Fruit fly (Drosophila melanogaster) whole organism, pupa: ENCODE measurements around the gene CG11436.

ENCODE experiments used
- CG15710 ChIP-seq: fragments of 200-800 bp; sonication (Bioruptor generic); optimal IDR thresholded peaks from 2 replicates; lab custom pipeline; 2018; ENCODE audit warnings: missing biosample characterization, mild to moderate bottlenecking, missing genetic modification characterization, moderate library complexity
- CG32121 ChIP-seq: fragments of 200-800 bp; sonication (Bioruptor generic); IDR thresholded peaks from 2 replicates; pipeline ENCODE4 v1.3.6; 2022; ENCODE audit warnings: missing biosample characterization, missing genetic modification characterization
- CG9948 ChIP-seq: fragments of 200-800 bp; sonication (Bioruptor generic); optimal IDR thresholded peaks from 2 replicates; lab custom pipeline; 2018; ENCODE audit warnings: missing biosample characterization, mild to moderate bottlenecking, missing genetic modification characterization, moderate library complexity
- Pif1B ChIP-seq: fragments of 200-800 bp; sonication (Bioruptor generic); optimal IDR thresholded peaks from 3 replicates; lab custom pipeline; 2016; ENCODE audit warnings: missing biosample characterization, missing genetic modification characterization
- gl ChIP-seq: fragments of 200-800 bp; sonication (Bioruptor generic); optimal IDR thresholded peaks from 2 replicates; lab custom pipeline; 2018; ENCODE audit warnings: missing biosample characterization, mild to moderate bottlenecking, missing genetic modification characterization

- no peak for TF ChIP-seq CG15710 (tag; lab: Kevin White, UChicago)
- no peak for TF ChIP-seq gl
- TF ChIP-seq CG32121 (GFP tag; lab: Robert Waterston, UW), result no peak
- TF ChIP-seq CG9948 (tag; lab: Kevin White, UChicago), result no peak
- no peak for TF ChIP-seq Pif1B (GFP tag; lab: Kevin White, UChicago)
Observed at dm6 chrX:4505318-4505717, 46.4 kb downstream of the CG11436 start.
